Fruit fly (Drosophila melanogaster) whole organism, wandering third instar larva: ENCODE results near the gene CG12010.

Source experiments
- Abd-B ChIP-seq: fragments of >200 bp; optimal IDR thresholded peaks from 2 replicates; lab custom pipeline; 2017; ENCODE audit warnings: missing biosample characterization, missing genetic modification characterization
- CG32264 ChIP-seq: fragments of 200-800 bp; sonication (Bioruptor generic); optimal IDR thresholded peaks from 2 replicates; lab custom pipeline; 2016; ENCODE audit warnings: missing biosample characterization, missing genetic modification characterization
- CG9705 ChIP-seq: fragments of 200-800 bp; sonication (Bioruptor generic); optimal IDR thresholded peaks from 2 replicates; lab custom pipeline; 2018; ENCODE audit warnings: missing biosample characterization, mild to moderate bottlenecking, missing genetic modification characterization
- CrebA ChIP-seq: fragments of 200-800 bp; sonication (Bioruptor generic); optimal IDR thresholded peaks from 2 replicates; lab custom pipeline; 2016; ENCODE audit warnings: missing biosample characterization, mild to moderate bottlenecking, missing genetic modification characterization, borderline replicate concordance
- Dfd ChIP-seq: fragments of >200 bp; optimal IDR thresholded peaks from 2 replicates; lab custom pipeline; 2017; ENCODE audit warnings: missing biosample characterization, missing genetic modification characterization
- Dif ChIP-seq: fragments of 200-275, 200-300 bp; sonication (Bioruptor generic); optimal IDR thresholded peaks from 2 replicates; lab custom pipeline; 2018; ENCODE audit warnings: missing biosample characterization, missing genetic modification characterization; ENCODE audit not compliant: partially characterized antibody
- GATAd ChIP-seq: sonication (Bioruptor generic); optimal IDR thresholded peaks from 2 replicates; lab custom pipeline; 2016; ENCODE audit warnings: missing biosample characterization, missing genetic modification characterization
- HLH106 ChIP-seq: fragments of 200-800 bp; optimal IDR thresholded peaks from 3 replicates; lab custom pipeline; 2019; ENCODE audit warnings: missing biosample characterization, mild to moderate bottlenecking, missing genetic modification characterization, moderate library complexity
- Hnf4 ChIP-seq: fragments of 200-800 bp; sonication (Bioruptor generic); optimal IDR thresholded peaks from 2 replicates; lab custom pipeline; 2016; ENCODE audit warnings: missing biosample characterization, mild to moderate bottlenecking, missing genetic modification characterization
- Hr78 ChIP-seq: fragments of >200 bp; optimal IDR thresholded peaks from 2 replicates; lab custom pipeline; 2017; ENCODE audit warnings: missing biosample characterization, missing genetic modification characterization
- Hr83 ChIP-seq: fragments of 200-300 bp; sonication (Bioruptor generic); optimal IDR thresholded peaks from 2 replicates; lab custom pipeline; 2016; ENCODE audit warnings: missing biosample characterization, mild to moderate bottlenecking, missing genetic modification characterization, moderate library complexity; ENCODE audit not compliant: poor library complexity, severe bottlenecking
- Jra ChIP-seq: sonication (Bioruptor generic); optimal IDR thresholded peaks from 2 replicates; lab custom pipeline; 2016; ENCODE audit warnings: missing biosample characterization, missing genetic modification characterization
- Mio ChIP-seq: sonication (Bioruptor generic); optimal IDR thresholded peaks from 2 replicates; lab custom pipeline; 2016; ENCODE audit warnings: missing biosample characterization, missing genetic modification characterization
- Myc ChIP-seq: fragments of >200 bp; optimal IDR thresholded peaks from 2 replicates; lab custom pipeline; 2017
- N ChIP-seq: fragments of >200 bp; optimal IDR thresholded peaks from 2 replicates; lab custom pipeline; 2018; ENCODE audit warnings: missing biosample characterization, missing external identifiers, missing genetic modification characterization
- OdsH ChIP-seq: fragments of 200-800 bp; sonication (Bioruptor generic); optimal IDR thresholded peaks from 2 replicates; lab custom pipeline; 2016; ENCODE audit warnings: missing biosample characterization, mild to moderate bottlenecking, missing genetic modification characterization
- Rel ChIP-seq, 2 experiments: fragments of 200-800 bp; sonication (Bioruptor generic) in 1 of 2; optimal IDR thresholded peaks; 2 replicates in 1 of 2; 3 replicates in 1 of 2; lab custom pipeline; 2016 to 2019; ENCODE audit warnings: mild to moderate bottlenecking in 2 of 2, missing biosample characterization in 2 of 2, missing genetic modification characterization in 2 of 2, moderate library complexity in 1 of 2
- Sp1 ChIP-seq: fragments of 200-800 bp; sonication (Bioruptor generic); optimal IDR thresholded peaks from 3 replicates; lab custom pipeline; 2019; ENCODE audit warnings: missing biosample characterization, mild to moderate bottlenecking, missing genetic modification characterization, moderate library complexity
- Vsx2 ChIP-seq: fragments of 200-300, 225-300 bp; sonication (Bioruptor generic); optimal IDR thresholded peaks from 2 replicates; lab custom pipeline; 2018; ENCODE audit warnings: missing biosample characterization, missing genetic modification characterization; ENCODE audit not compliant: partially characterized antibody
- br ChIP-seq: fragments of 200-800 bp; sonication (Bioruptor generic); optimal IDR thresholded peaks from 2 replicates; lab custom pipeline; 2016; ENCODE audit warnings: missing biosample characterization, missing genetic modification characterization
- brk ChIP-seq: fragments of 200-800 bp; sonication (Bioruptor generic); optimal IDR thresholded peaks from 2 replicates; lab custom pipeline; 2016; ENCODE audit warnings: missing biosample characterization, mild to moderate bottlenecking, missing genetic modification characterization
- dl ChIP-seq, 2 experiments: fragments of 175-275, 200-275 bp in 1 of 2; fragments of 200-275 bp in 1 of 2; sonication (Bioruptor generic); optimal IDR thresholded peaks; lab custom pipeline; 2018; ENCODE audit warnings: mild to moderate bottlenecking in 2 of 2, missing biosample characterization in 2 of 2, missing genetic modification characterization in 2 of 2, moderate library complexity in 2 of 2; ENCODE audit not compliant: partially characterized antibody in 2 of 2, insufficient read depth in 1 of 2
- dmrt93B ChIP-seq: fragments of 200-800 bp; sonication (Bioruptor generic); optimal IDR thresholded peaks from 2 replicates; lab custom pipeline; 2018; ENCODE audit warnings: missing biosample characterization, mild to moderate bottlenecking, missing genetic modification characterization
- dsf ChIP-seq: sonication (Bioruptor generic); optimal IDR thresholded peaks from 2 replicates; lab custom pipeline; 2016; ENCODE audit warnings: missing biosample characterization, missing genetic modification characterization, borderline replicate concordance
- ey ChIP-seq: fragments of 200-800 bp; sonication (Bioruptor generic); optimal IDR thresholded peaks from 2 replicates; lab custom pipeline; 2016; ENCODE audit warnings: missing biosample characterization, missing genetic modification characterization
- foxo ChIP-seq, 2 experiments: fragments of 200-800 bp; sonication (Bioruptor generic); optimal IDR thresholded peaks; 2 replicates in 1 of 2; 3 replicates in 1 of 2; lab custom pipeline; 2016 to 2017; ENCODE audit warnings: missing biosample characterization in 2 of 2, missing genetic modification characterization in 2 of 2
- fru ChIP-seq: fragments of 200-800 bp; sonication (Bioruptor generic); optimal IDR thresholded peaks from 3 replicates; lab custom pipeline; 2016; ENCODE audit warnings: missing biosample characterization, mild to moderate bottlenecking, missing genetic modification characterization
- h ChIP-seq: fragments of 200-800 bp; sonication (Bioruptor generic); optimal IDR thresholded peaks from 3 replicates; lab custom pipeline; 2016; ENCODE audit warnings: missing biosample characterization, mild to moderate bottlenecking, missing genetic modification characterization
- jim ChIP-seq: fragments of 175-275, 200-325 bp; sonication (Bioruptor generic); optimal IDR thresholded peaks from 2 replicates; lab custom pipeline; 2016; ENCODE audit warnings: missing biosample characterization, mild to moderate bottlenecking, missing genetic modification characterization
- lola ChIP-seq: fragments of >200 bp; optimal IDR thresholded peaks from 2 replicates; lab custom pipeline; 2017; ENCODE audit warnings: missing biosample characterization, missing genetic modification characterization
- pan ChIP-seq: fragments of >200 bp; optimal IDR thresholded peaks from 2 replicates; lab custom pipeline; 2017
- psq ChIP-seq: fragments of 200-800 bp; sonication (Bioruptor generic); optimal IDR thresholded peaks from 3 replicates; lab custom pipeline; 2017; ENCODE audit warnings: missing biosample characterization, mild to moderate bottlenecking, missing genetic modification characterization, moderate library complexity
- rgr ChIP-seq: fragments of 200-800 bp; sonication (Bioruptor generic); optimal IDR thresholded peaks from 3 replicates; lab custom pipeline; 2016; ENCODE audit warnings: missing biosample characterization, mild to moderate bottlenecking, missing genetic modification characterization
- sage ChIP-seq: fragments of 200-800 bp; sonication (Bioruptor generic); optimal IDR thresholded peaks from 2 replicates; lab custom pipeline; 2016; ENCODE audit warnings: missing biosample characterization, mild to moderate bottlenecking, missing genetic modification characterization
- sv ChIP-seq: fragments of 200-800 bp; sonication (Bioruptor generic); optimal IDR thresholded peaks from 3 replicates; lab custom pipeline; 2016; ENCODE audit warnings: missing biosample characterization, missing genetic modification characterization
- tai ChIP-seq: sonication (Bioruptor generic); optimal IDR thresholded peaks from 2 replicates; lab custom pipeline; 2016; ENCODE audit warnings: missing biosample characterization, missing genetic modification characterization
- usp ChIP-seq: fragments of >200 bp; optimal IDR thresholded peaks from 2 replicates; lab custom pipeline; 2017; ENCODE audit warnings: missing biosample characterization, missing genetic modification characterization
- woc ChIP-seq: sonication (Bioruptor generic); optimal IDR thresholded peaks from 2 replicates; lab custom pipeline; 2016; ENCODE audit warnings: missing biosample characterization, mild to moderate bottlenecking, missing genetic modification characterization

The CG12010 gene

DNA sequence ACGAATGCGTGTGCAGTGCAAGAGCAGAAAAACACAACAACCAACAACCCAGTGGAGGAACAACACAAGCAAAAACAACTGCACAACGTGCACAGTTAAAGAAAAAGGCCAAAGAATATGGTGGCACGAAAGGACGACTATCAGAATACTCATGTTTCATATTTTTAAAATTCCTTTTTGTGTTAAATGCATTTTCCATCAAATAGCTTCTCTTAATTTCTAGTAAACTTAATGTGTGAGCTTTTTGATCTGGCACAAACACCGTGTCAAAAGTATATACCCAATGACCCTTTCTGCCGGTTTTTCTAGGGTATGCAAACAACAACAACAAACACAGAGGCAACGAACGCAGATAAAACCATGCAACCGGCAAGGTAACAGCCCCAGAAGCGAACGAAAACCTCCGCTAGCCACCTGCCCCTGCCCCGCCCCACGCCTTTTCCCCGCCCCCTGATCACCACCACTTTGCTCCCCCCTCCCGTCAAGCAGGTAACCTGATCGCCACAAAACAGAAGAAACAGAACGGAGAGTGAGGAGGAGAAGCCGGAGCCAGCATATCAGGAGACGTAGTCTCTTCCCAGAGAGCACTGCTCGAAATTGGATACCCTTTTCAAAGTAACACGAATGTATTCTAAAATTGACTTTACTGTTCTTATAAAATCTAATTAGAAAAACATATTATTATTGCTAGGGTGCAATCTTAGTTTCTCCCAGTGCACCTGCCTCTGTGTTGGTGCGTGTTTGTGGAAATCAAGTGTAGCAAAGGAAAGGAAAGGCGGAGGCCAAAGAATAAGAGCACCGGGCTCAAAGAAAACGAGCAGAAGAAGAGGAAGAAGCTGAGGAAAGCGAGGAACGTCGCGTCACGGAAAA is 21.0 kb downstream of the CG12010 start (continued):
- peak; percentile 80 for TF ChIP-seq CG32264
- TF ChIP-seq Hr83 (GFP tag; lab: Kevin White, UChicago), result peak; percentile 84
- peak; percentile 96 for TF ChIP-seq OdsH
- TF ChIP-seq Hnf4 (GFP tag; lab: Kevin White, UChicago), result peak; percentile 92
- no peak for TF ChIP-seq usp (GFP tag; lab: Kevin White, UChicago)
- TF ChIP-seq dl (GFP tag; optimal IDR thresholded peaks at IDR 0.05; lab: Kevin White, UChicago; ENCODE audit: insufficient read depth in 1 of 2, partially characterized antibody in 2 of 2), result no peak

DNA sequence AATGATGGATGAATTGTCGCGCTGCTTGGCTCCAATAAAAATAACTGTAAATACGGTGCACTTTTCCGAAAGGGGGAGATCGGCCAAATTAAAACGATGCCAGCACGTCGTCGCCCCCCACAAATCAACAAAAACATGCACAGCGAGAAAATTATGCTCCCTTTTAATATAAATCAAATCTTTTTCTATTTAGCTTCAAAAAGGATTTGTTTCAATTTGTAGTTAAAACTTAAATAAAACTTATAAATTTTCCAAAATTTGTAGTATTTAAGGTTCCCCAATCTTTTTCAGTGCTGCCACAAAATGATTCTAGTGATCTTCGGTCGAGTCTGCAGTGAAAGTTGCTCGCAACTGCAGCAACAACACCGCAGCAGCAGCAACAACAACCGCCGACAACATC is 22.0 kb downstream of the CG12010 start:
- TF ChIP-seq Dif, result no peak
- TF ChIP-seq fru (GFP tag; lab: Kevin White, UChicago), result peak; percentile 72
- TF ChIP-seq sv (GFP tag; lab: Kevin White, UChicago), result peak; percentile 68
- peak; percentile 60 for TF ChIP-seq OdsH
- peak; percentile 74 for TF ChIP-seq h (GFP tag; lab: Kevin White, UChicago)
- no peak for TF ChIP-seq pan (lab: Kevin White, UChicago)
- TF ChIP-seq Mio (GFP tag; lab: Kevin White, UChicago), result no peak
- no peak for TF ChIP-seq Rel (GFP tag; optimal IDR thresholded peaks at IDR 0.05; lab: Kevin White, UChicago)
- TF ChIP-seq Rel (tag; optimal IDR thresholded peaks at IDR 0.05; lab: Kevin White, UChicago), result no peak
- TF ChIP-seq foxo (GFP tag; optimal IDR thresholded peaks at IDR 0.05; lab: Kevin White, UChicago), result peak in 1 of 2 experiments; percentile 68
- no peak for TF ChIP-seq GATAd (GFP tag; lab: Kevin White, UChicago)
- peak; percentile 10 for TF ChIP-seq sage (GFP tag; lab: Kevin White, UChicago)
- TF ChIP-seq psq (GFP tag; lab: Kevin White, UChicago), result no peak
- peak; percentile 36 for TF ChIP-seq woc (GFP tag; lab: Kevin White, UChicago)
- peak; percentile 48 for TF ChIP-seq br (GFP tag; lab: Kevin White, UChicago)
- TF ChIP-seq dsf (GFP tag; lab: Kevin White, UChicago), result no peak
- TF ChIP-seq Dfd (GFP tag; lab: Kevin White, UChicago), result no peak
- TF ChIP-seq dl (GFP tag; optimal IDR thresholded peaks at IDR 0.05; lab: Kevin White, UChicago; ENCODE audit: insufficient read depth in 1 of 2, partially characterized antibody in 2 of 2), result no peak
- TF ChIP-seq brk (GFP tag; lab: Kevin White, UChicago), result peak; percentile 15
- TF ChIP-seq Jra, result no peak
- no peak for TF ChIP-seq Myc (lab: Kevin White, UChicago)
- TF ChIP-seq ey (GFP tag; lab: Kevin White, UChicago), result peak; percentile 51
- TF ChIP-seq CrebA, result no peak
- TF ChIP-seq Hnf4 (GFP tag; lab: Kevin White, UChicago), result peak; percentile 55
- TF ChIP-seq HLH106, result peak; percentile 72
- TF ChIP-seq lola (GFP tag; lab: Kevin White, UChicago), result no peak
- peak; percentile 73 for TF ChIP-seq Sp1 (GFP tag; lab: Kevin White, UChicago)
- TF ChIP-seq Vsx2 (GFP tag; lab: Kevin White, UChicago), result no peak
- no peak for TF ChIP-seq N (GFP tag; lab: Kevin White, UChicago)
- peak; percentile 48 for TF ChIP-seq tai (GFP tag; lab: Kevin White, UChicago)
- no peak for TF ChIP-seq CG32264
- peak; percentile 54 for TF ChIP-seq dmrt93B (GFP tag; lab: Kevin White, UChicago)
- peak; percentile 55 for TF ChIP-seq rgr (GFP tag; lab: Kevin White, UChicago)
- peak; percentile 25 for TF ChIP-seq CG9705
- TF ChIP-seq jim (GFP tag; lab: Kevin White, UChicago), result no peak
- TF ChIP-seq Abd-B (GFP tag; lab: Kevin White, UChicago), result no peak
- no peak for TF ChIP-seq usp (GFP tag; lab: Kevin White, UChicago)
- no peak for TF ChIP-seq Hr78 (GFP tag; lab: Kevin White, UChicago)
